Fruit fly (Drosophila melanogaster): Measurements from ENCODE around the gene CG4325.
A peak's percentile ranks its signal among the peaks of the same experiment; 100 is the strongest.

CG4325 gene

DNA sequence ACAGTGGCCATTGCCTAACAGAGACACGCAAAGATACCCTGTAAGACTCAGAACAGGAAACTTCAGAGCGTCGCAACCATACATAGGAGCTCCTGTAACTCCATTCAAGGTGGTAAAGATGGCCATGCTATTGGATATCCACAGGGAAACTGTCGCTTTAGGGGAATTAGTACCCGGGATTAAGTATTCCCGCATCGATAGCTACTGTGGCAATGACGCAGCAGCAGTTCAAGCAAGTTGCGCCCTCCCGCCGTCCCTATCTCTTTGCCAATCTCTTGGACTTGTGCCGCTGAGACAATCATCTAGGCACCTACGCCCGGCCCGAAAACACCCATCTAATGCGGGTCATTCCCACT, 27.1 kb upstream of the CG4325 start (continued):
- TF ChIP-seq CG14050 (GFP tag; IDR thresholded peaks at IDR 0.05) (no peak), CG32772 (GFP tag; IDR thresholded peaks at IDR 0.05) (peak; percentile 61), CG10979 (tag; optimal IDR thresholded peaks at IDR 0.05) (peak; percentile 43), ken (GFP tag; IDR thresholded peaks at IDR 0.05) (0 out of 3 replicates have a peak, but pooled peaks have one; percentile 50), CG6175 (GFP tag; IDR thresholded peaks at IDR 0.05) (no peak), CG4360 (GFP tag; IDR thresholded peaks at IDR 0.05) (no peak), Awh (GFP tag; IDR thresholded peaks at IDR 0.05) (no peak), dimm (GFP tag; IDR thresholded peaks at IDR 0.05) (0 out of 2 replicates have a peak, but pooled peaks have one; percentile 23), her (GFP tag; optimal IDR thresholded peaks at IDR 0.05) (peak; percentile 72), hth (optimal IDR thresholded peaks at IDR 0.05) (no peak), CG3065 (GFP tag; optimal IDR thresholded peaks at IDR 0.05) (no peak), pzg (GFP tag; optimal IDR thresholded peaks at IDR 0.05) (no peak), B-H1 (GFP tag; IDR thresholded peaks at IDR 0.05) (peak; percentile 47; the same call in 2 of the 3 replicates), exex (tag; optimal IDR thresholded peaks at IDR 0.05) (no peak), NC2β (GFP tag; optimal IDR thresholded peaks at IDR 0.05) (peak; percentile 27), CG18599 (GFP tag; optimal IDR thresholded peaks at IDR 0.05) (peak; percentile 80), CG10565 (GFP tag; optimal IDR thresholded peaks at IDR 0.05) (no peak), NK7.1 (GFP tag; optimal IDR thresholded peaks at IDR 0.05) (peak; percentile 41), Max (GFP tag; optimal IDR thresholded peaks at IDR 0.05) (no peak), Mad (GFP tag; optimal IDR thresholded peaks at IDR 0.05) (peak; percentile 14), CG13424 (tag; optimal IDR thresholded peaks at IDR 0.05) (peak; percentile 77), CG13624 (GFP tag; optimal IDR thresholded peaks at IDR 0.05) (peak; percentile 76), tx (GFP tag; optimal IDR thresholded peaks at IDR 0.05) (peak; percentile 52), toy (GFP tag; IDR thresholded peaks at IDR 0.05) (peak; percentile 57; the same call in 1 of the 2 replicates), trh (GFP tag; optimal IDR thresholded peaks at IDR 0.05) (no peak), cas (GFP tag; IDR thresholded peaks at IDR 0.05) (0 out of 2 replicates have a peak, but pooled peaks have one; percentile 53), chn (GFP tag; optimal IDR thresholded peaks at IDR 0.05) (peak; percentile 21), Dip2 (GFP tag; IDR thresholded peaks at IDR 0.05) (no peak), MBD-R2 (GFP tag; IDR thresholded peaks at IDR 0.05) (peak; percentile 52; the same call in 1 of the 2 replicates), CG6683 (GFP tag; optimal IDR thresholded peaks at IDR 0.05) (peak; percentile 46), Atf-2 (GFP tag; optimal IDR thresholded peaks at IDR 0.05) (peak; percentile 26), CG4328 (GFP tag; optimal IDR thresholded peaks at IDR 0.05) (peak; percentile 57), dm (GFP tag; optimal IDR thresholded peaks at IDR 0.05) (no peak), corto (GFP tag; optimal IDR thresholded peaks at IDR 0.05) (no peak), CG7786 (GFP tag; optimal IDR thresholded peaks at IDR 0.05) (peak; percentile 47), CG6813 (GFP tag; optimal IDR thresholded peaks at IDR 0.05) (no peak), CG14965 (GFP tag; optimal IDR thresholded peaks at IDR 0.05; ENCODE audit: borderline replicate concordance) (no peak), CG34224 (GFP tag; IDR thresholded peaks at IDR 0.05; ENCODE audit: partially characterized antibody) (no peak), CG8388 (GFP tag; optimal IDR thresholded peaks at IDR 0.05) (peak; percentile 30), CG6854 (GFP tag; optimal IDR thresholded peaks at IDR 0.05) (peak; percentile 56), MTF-1 (GFP tag; optimal IDR thresholded peaks at IDR 0.05; ENCODE audit: borderline replicate concordance) (no peak), Lim3 (GFP tag; IDR thresholded peaks at IDR 0.05) (no peak), Side (GFP tag; optimal IDR thresholded peaks at IDR 0.05) (peak; percentile 76), GATAe (GFP tag; conservative IDR thresholded peaks at IDR 0.05) (no peak), gt (GFP tag; IDR thresholded peaks at IDR 0.05) (no peak), Dbx (GFP tag; IDR thresholded peaks at IDR 0.05) (peak; percentile 76), CG12769 (tag; optimal IDR thresholded peaks at IDR 0.05) (peak; percentile 86), CG10462 (GFP tag; optimal IDR thresholded peaks at IDR 0.05) (no peak), row (GFP tag; IDR thresholded peaks at IDR 0.05) (peak; percentile 92), p53 (GFP tag; optimal IDR thresholded peaks at IDR 0.05) (no peak), pan (optimal IDR thresholded peaks at IDR 0.05) (no peak), pan (GFP tag; optimal IDR thresholded peaks at IDR 0.05 in 1 of 2, IDR thresholded peaks at IDR 0.05 in 1 of 2) (peak in 1 of 2 experiments; percentile 74)
